Worm (Caenorhabditis elegans): ENCODE measurements around the gene str-244.
A peak's percentile ranks its signal among the peaks of the same experiment; 100 is the strongest.

Gene str-244

ce11 chrV:3039282-3039681 lies 19.6 kb downstream of the str-244 start, which contains the start of gene chpf-2:
chpf-2 (minus strand) TSS chrV:3039382.
- TF ChIP-seq ceh-28 (tag; optimal IDR thresholded peaks at IDR 0.05): no peak
- TF ChIP-seq elt-3 (tag; optimal IDR thresholded peaks at IDR 0.05): no peak
- no peak for TF ChIP-seq jun-1 (tag; optimal IDR thresholded peaks at IDR 0.05)
- no peak for TF ChIP-seq nfya-1 (tag; optimal IDR thresholded peaks at IDR 0.05; ENCODE audit: insufficient read depth)
- TF ChIP-seq mdl-1 (tag; optimal IDR thresholded peaks at IDR 0.05): no peak
- no peak for TF ChIP-seq nhr-76 (tag; optimal IDR thresholded peaks at IDR 0.05)
- no peak for TF ChIP-seq pqm-1 (tag; optimal IDR thresholded peaks at IDR 0.05)
- no peak for TF ChIP-seq unc-39 (tag; optimal IDR thresholded peaks at IDR 0.05)
- no peak for TF ChIP-seq eor-1 (tag; optimal IDR thresholded peaks at IDR 0.05)
- no peak for TF ChIP-seq nhr-67 (tag; optimal IDR thresholded peaks at IDR 0.05)
- TF ChIP-seq sea-2 (GFP tag; optimal IDR thresholded peaks at IDR 0.05): no peak
- no peak for TF ChIP-seq nhr-11 (tag; optimal IDR thresholded peaks at IDR 0.05)
- no peak for TF ChIP-seq ztf-11 (tag; optimal IDR thresholded peaks at IDR 0.05)
- TF ChIP-seq R02D3.7 (tag; optimal IDR thresholded peaks at IDR 0.05): no peak
- TF ChIP-seq fos-1 (tag; optimal IDR thresholded peaks at IDR 0.05): no peak

ce11 chrV:3038058-3038457 lies 20.8 kb downstream of the str-244 start:
- TF ChIP-seq fkh-10 (GFP tag; optimal IDR thresholded peaks at IDR 0.05) (no peak), nhr-43 (tag; optimal IDR thresholded peaks at IDR 0.05; ENCODE audit: poor library complexity, severe bottlenecking) (no peak), nhr-23 (tag; optimal IDR thresholded peaks at IDR 0.05) (no peak), ceh-28 (tag; optimal IDR thresholded peaks at IDR 0.05) (no peak), nhr-28 (tag; optimal IDR thresholded peaks at IDR 0.05) (no peak), eor-1 (tag; optimal IDR thresholded peaks at IDR 0.05) (no peak)

- TF ChIP-seq lin-15B (tag; optimal IDR thresholded peaks at IDR 0.05): no peak
- no peak for TF ChIP-seq aly-2 (tag; optimal IDR thresholded peaks at IDR 0.05)
- no peak for TF ChIP-seq mdl-1 (tag; optimal IDR thresholded peaks at IDR 0.05)
- no peak for TF ChIP-seq hmg-11 (tag; optimal IDR thresholded peaks at IDR 0.05)
Measured at ce11 chrV:3034236-3034635, 24.7 kb downstream of the str-244 start, which contains the start of gene srw-8. srw-8 (minus strand) TSS chrV:3034336.

- TF ChIP-seq lsy-12 (tag; optimal IDR thresholded peaks at IDR 0.05): no peak
- TF ChIP-seq daf-12 (tag; optimal IDR thresholded peaks at IDR 0.05): no peak
- no peak for TF ChIP-seq pha-4 (tag; optimal IDR thresholded peaks at IDR 0.05)
- TF ChIP-seq ama-1 (optimal IDR thresholded peaks at IDR 0.05): no peak
- no peak for TF ChIP-seq pqm-1 (tag; optimal IDR thresholded peaks at IDR 0.05)
- no peak for TF ChIP-seq eor-1 (tag; optimal IDR thresholded peaks at IDR 0.05)
- no peak for TF ChIP-seq hmg-11 (tag; optimal IDR thresholded peaks at IDR 0.05)
- TF ChIP-seq fos-1 (tag; optimal IDR thresholded peaks at IDR 0.05): no peak
- no peak for TF ChIP-seq jun-1 (tag; optimal IDR thresholded peaks at IDR 0.05)
- TF ChIP-seq nhr-77 (tag; optimal IDR thresholded peaks at IDR 0.05): no peak
- no peak for TF ChIP-seq ceh-16 (tag; optimal IDR thresholded peaks at IDR 0.05)
- TF ChIP-seq snpc-4 (tag; optimal IDR thresholded peaks at IDR 0.05): no peak
- no peak for TF ChIP-seq unc-62 (GFP tag; optimal IDR thresholded peaks at IDR 0.05)
Measured at ce11 chrV:3032343-3032742, 26.6 kb downstream of the str-244 start, which contains the start of gene irld-38. irld-38 (minus strand) TSS chrV:3032443.

- peak; percentile 15 for TF ChIP-seq elt-2 (tag; optimal IDR thresholded peaks at IDR 0.05)
- no peak for TF ChIP-seq hmg-11 (tag; optimal IDR thresholded peaks at IDR 0.05)
- no peak for TF ChIP-seq ama-1 (optimal IDR thresholded peaks at IDR 0.05)
- no peak for TF ChIP-seq egl-27 (tag; optimal IDR thresholded peaks at IDR 0.05)
Measured at ce11 chrV:3028205-3028604, 30.7 kb downstream of the str-244 start, which contains the start of gene asp-7. asp-7 (plus strand) TSS chrV:3028285.

- TF ChIP-seq nfya-1 (tag; optimal IDR thresholded peaks at IDR 0.05; ENCODE audit: insufficient read depth) (no peak), elt-2 (tag; optimal IDR thresholded peaks at IDR 0.05) (peak; percentile 54)
Measured at ce11 chrV:3024274-3024673, 34.6 kb downstream of the str-244 start, which contains the start of gene asp-8. asp-8 (plus strand) TSS chrV:3024549.
